Fruit fly (Drosophila melanogaster): ENCODE measurements around the gene CG18170.
A peak's percentile ranks its signal among the peaks of the same experiment; 100 is the strongest.

CG18170 gene

DNA sequence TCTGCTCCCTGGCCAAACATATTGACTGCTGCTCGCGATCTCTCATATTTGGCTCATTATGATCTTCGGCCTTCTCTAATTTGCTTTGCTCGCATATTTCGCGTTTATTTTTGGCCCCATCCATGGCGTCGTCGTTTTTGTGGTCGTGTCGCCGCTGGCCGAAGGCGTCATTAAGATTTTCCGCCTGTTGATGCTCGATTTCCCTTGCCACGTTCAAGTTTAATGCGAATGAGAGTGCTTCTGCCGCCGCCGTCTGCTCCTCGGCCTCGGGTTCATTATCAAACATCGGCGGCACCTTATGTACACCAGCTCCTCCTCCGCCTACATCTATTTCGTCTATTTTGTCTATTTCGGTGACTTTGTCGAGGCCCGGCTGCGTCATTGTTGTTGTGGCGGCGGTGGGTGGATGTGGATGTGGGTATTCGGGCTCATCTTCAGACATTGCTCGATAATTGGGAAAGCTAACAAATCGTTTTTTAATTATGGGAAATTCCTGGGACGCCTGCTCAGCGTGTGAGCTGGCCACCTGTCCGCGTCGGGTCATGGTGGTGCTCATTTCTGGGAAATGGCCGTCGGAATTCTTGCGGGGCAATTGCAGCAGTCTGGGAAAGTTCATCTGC, 11.8 kb downstream of the CG18170 start:
- TF ChIP-seq ftz-f1 (GFP tag; optimal IDR thresholded peaks at IDR 0.05) (peak; percentile 57), Adf1 (GFP tag; IDR thresholded peaks at IDR 0.05) (peak; percentile 13; the same call in 1 of the 2 replicates), Hr78 (GFP tag; optimal IDR thresholded peaks at IDR 0.05) (peak in 1 of 2 experiments; percentile 55), sd (tag; optimal IDR thresholded peaks at IDR 0.05) (peak; percentile 63), Poxn (GFP tag; IDR thresholded peaks at IDR 0.05) (no peak), Rfx (GFP tag; IDR thresholded peaks at IDR 0.05) (0 out of 2 replicates have a peak, but pooled peaks have one; percentile 4), Hmr (GFP tag; optimal IDR thresholded peaks at IDR 0.05) (no peak), Awh (GFP tag; IDR thresholded peaks at IDR 0.05) (no peak), CG14014 (GFP tag; IDR thresholded peaks at IDR 0.05) (no peak), CG10543 (GFP tag; optimal IDR thresholded peaks at IDR 0.05) (peak; percentile 85), sr (GFP tag; IDR thresholded peaks at IDR 0.05) (0 out of 3 replicates have a peak, but pooled peaks have one; percentile 25), CG33557 (GFP tag; optimal IDR thresholded peaks at IDR 0.05) (no peak), chinmo (GFP tag; IDR thresholded peaks at IDR 0.05; ENCODE audit: partially characterized antibody) (0 out of 4 replicates have a peak, but pooled peaks have one; percentile 18), Deaf1 (tag; optimal IDR thresholded peaks at IDR 0.05) (peak; percentile 71), sens (GFP tag) (peak; percentile 50), CG12769 (tag; optimal IDR thresholded peaks at IDR 0.05) (peak; percentile 66), row (GFP tag; IDR thresholded peaks at IDR 0.05) (no peak), Jarid2 (GFP tag; optimal IDR thresholded peaks at IDR 0.05) (no peak), Atf6 (GFP tag; IDR thresholded peaks at IDR 0.05) (peak; percentile 46; the same call in 1 of the 2 replicates), Ets65A (GFP tag) (peak; percentile 47)

DNA sequence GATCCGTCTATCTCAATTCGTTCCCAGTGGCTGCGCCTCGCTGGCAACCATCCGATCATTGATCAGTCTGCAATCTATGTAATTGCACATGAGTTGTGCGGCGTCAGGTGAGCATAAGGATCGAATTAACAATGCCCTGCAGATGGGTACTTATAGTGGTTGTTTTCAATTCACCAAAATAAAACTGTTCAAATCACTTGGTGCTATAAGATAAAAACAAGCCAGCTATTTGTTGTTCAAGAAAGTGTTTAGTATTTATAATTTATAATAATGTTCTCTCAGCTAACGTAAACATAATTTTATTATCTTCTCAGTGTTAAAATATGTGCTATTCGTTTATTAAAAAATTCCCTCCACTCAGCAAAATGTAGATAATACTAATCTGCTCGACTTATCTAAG, 12.9 kb downstream of the CG18170 start, which contains the start of gene CG12105:
CG12105 (minus strand) TSS at position 101 of the 400 bp plus-strand sequence.
- no peak for TF ChIP-seq Hr3 (GFP tag; optimal IDR thresholded peaks at IDR 0.05)
- TF ChIP-seq tup (GFP tag; optimal IDR thresholded peaks at IDR 0.05): no peak

DNA sequence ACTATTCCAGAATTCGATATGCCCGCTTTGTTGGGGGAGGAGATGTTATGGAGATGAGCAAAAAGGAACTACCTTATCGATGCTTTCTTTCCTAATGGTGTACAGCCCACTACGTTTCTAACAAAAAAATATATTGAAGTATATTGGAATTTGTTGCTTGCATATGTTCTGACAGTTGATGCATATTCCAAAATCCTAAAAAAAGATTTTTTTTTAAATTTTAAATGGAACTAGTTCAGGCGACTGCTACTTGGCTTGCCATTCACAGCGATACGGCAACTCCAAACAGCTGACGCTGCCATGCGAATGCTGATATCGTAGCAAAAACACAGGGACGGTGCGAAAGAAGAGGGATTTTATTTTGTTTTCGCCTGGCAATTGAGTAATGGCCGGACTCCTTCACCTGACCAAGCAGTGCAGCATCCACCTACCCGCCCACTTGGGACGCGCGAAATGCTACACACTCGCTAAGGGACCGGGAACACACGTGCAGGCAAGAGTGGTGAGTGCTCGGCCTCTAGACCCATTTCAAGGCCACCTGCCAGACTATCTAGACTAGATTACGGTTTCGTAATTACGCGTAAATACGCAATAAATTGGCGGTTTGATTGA, 15.5 kb downstream of the CG18170 start, which contains the start of the genes CG13926, ABCB7 and CG33230:
CG13926 (minus strand) TSS at position 43 of the 612 bp plus-strand sequence.
ABCB7 (plus strand) TSS at position 299 of the 612 bp plus-strand sequence.
CG33230 (plus strand) TSS at position 299 of the 612 bp plus-strand sequence.
- peak; percentile 16 for TF ChIP-seq CHES-1-like (GFP tag; optimal IDR thresholded peaks at IDR 0.05)
- no peak for TF ChIP-seq fru (optimal IDR thresholded peaks at IDR 0.05)
- TF ChIP-seq Trl (optimal IDR thresholded peaks at IDR 0.05): no peak
- no peak for TF ChIP-seq Trl (GFP tag; optimal IDR thresholded peaks at IDR 0.05)
- no peak for TF ChIP-seq CG4404 (GFP tag; IDR thresholded peaks at IDR 0.05)
- TF ChIP-seq Lim3 (GFP tag; IDR thresholded peaks at IDR 0.05): no peak
- peak; percentile 29 for TF ChIP-seq kah (GFP tag; optimal IDR thresholded peaks at IDR 0.05)
- no peak for TF ChIP-seq schlank (tag; optimal IDR thresholded peaks at IDR 0.05)
- TF ChIP-seq CG13775 (GFP tag; optimal IDR thresholded peaks at IDR 0.05): peak; percentile 35
- no peak for TF ChIP-seq CG15073 (GFP tag; optimal IDR thresholded peaks at IDR 0.05)
- TF ChIP-seq Rx (GFP tag; IDR thresholded peaks at IDR 0.05): no peak
- TF ChIP-seq CG9609 (GFP tag; optimal IDR thresholded peaks at IDR 0.05): no peak
- peak; percentile 60 for TF ChIP-seq sug (tag; optimal IDR thresholded peaks at IDR 0.05)
- no peak for TF ChIP-seq HLHmδ (GFP tag; optimal IDR thresholded peaks at IDR 0.05)
- peak; percentile 75 for TF ChIP-seq hkb (optimal IDR thresholded peaks at IDR 0.05)
- TF ChIP-seq hkb (GFP tag; IDR thresholded peaks at IDR 0.05): no peak
- no peak for TF ChIP-seq nom (GFP tag; optimal IDR thresholded peaks at IDR 0.05)
- no peak for TF ChIP-seq CG43689 (GFP tag; IDR thresholded peaks at IDR 0.05)
- no peak for TF ChIP-seq jing (GFP tag; optimal IDR thresholded peaks at IDR 0.05)
- TF ChIP-seq gsb (GFP tag; IDR thresholded peaks at IDR 0.05): no peak
- no peak for TF ChIP-seq CG12769 (tag; optimal IDR thresholded peaks at IDR 0.05)
- peak; percentile 1 for TF ChIP-seq Ets97D (GFP tag; optimal IDR thresholded peaks at IDR 0.05)
- TF ChIP-seq Neu2 (GFP tag; optimal IDR thresholded peaks at IDR 0.05; ENCODE audit: borderline replicate concordance): no peak
- TF ChIP-seq ken (GFP tag; IDR thresholded peaks at IDR 0.05): no peak
- TF ChIP-seq Optix (GFP tag; IDR thresholded peaks at IDR 0.05): no peak
- no peak for TF ChIP-seq dmrt11E (tag; optimal IDR thresholded peaks at IDR 0.05)
- peak; percentile 54 for TF ChIP-seq pzg (GFP tag; optimal IDR thresholded peaks at IDR 0.05)
- peak; percentile 36 for TF ChIP-seq bab2 (GFP tag; optimal IDR thresholded peaks at IDR 0.05)

Data from whole organism, embryonic.